Worm (Caenorhabditis elegans) whole organism, L2 larva: ENCODE data around the gene glt-4.

Experiments used
- fos-1 ChIP-seq: fragments of 150-350 bp; optimal IDR thresholded peaks from 2 replicates; lab custom pipeline; 2014; ENCODE audit warnings: missing biosample characterization, missing genetic modification characterization
- lin-13 ChIP-seq: fragments of 150-350 bp; optimal IDR thresholded peaks from 2 replicates; lab custom pipeline; 2014; ENCODE audit warnings: missing biosample characterization, missing genetic modification reagents, missing genetic modification characterization
- nhr-25 ChIP-seq: fragments of 150-350 bp; sonication (generic microtip); optimal IDR thresholded peaks from 3 replicates; lab custom pipeline; 2014; ENCODE audit warnings: missing biosample characterization, missing genetic modification characterization
- nhr-6 ChIP-seq: fragments of 150-350 bp; optimal IDR thresholded peaks from 2 replicates; lab custom pipeline; 2014; ENCODE audit warnings: missing biosample characterization, missing genetic modification characterization
- nhr-77 ChIP-seq: fragments of 150-350 bp; optimal IDR thresholded peaks from 2 replicates; lab custom pipeline; 2014; ENCODE audit warnings: missing biosample characterization, missing genetic modification characterization
- zag-1 ChIP-seq: fragments of 150-350 bp; optimal IDR thresholded peaks from 2 replicates; lab custom pipeline; 2014; ENCODE audit warnings: missing biosample characterization, missing genetic modification characterization

DNA sequence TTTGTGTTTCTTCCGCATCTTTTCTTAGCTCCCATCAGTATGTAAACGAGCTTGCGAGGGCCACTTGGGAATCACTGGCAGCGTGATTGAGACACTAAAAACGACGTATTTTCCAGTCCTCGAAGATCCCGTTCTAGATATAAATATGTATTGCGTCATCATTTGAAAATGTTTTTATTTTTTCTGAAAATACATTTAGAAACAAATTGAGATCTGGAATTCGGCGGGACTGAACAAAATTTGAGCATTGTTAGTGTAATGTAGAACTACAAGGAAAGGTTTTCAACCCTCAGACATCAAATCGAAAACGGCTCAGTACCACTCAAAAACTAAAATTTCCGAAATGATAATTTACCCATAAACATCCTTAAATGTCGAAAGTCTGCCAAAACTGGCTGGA, 10.4 kb downstream of the glt-4 start:
- no peak for TF ChIP-seq nhr-6 (tag; lab: Kevin White, UChicago)
- TF ChIP-seq zag-1 (tag; lab: Kevin White, UChicago) = no peak
- no peak for TF ChIP-seq lin-13 (GFP tag; lab: Kevin White, UChicago)
- TF ChIP-seq nhr-77 (tag; lab: Kevin White, UChicago) = no peak
- no peak for TF ChIP-seq fos-1
- TF ChIP-seq nhr-25 (tag; lab: Kevin White, UChicago) = no peak
